Fruit fly (Drosophila melanogaster): ENCODE measurements around the gene Frq1.
A peak's percentile ranks its signal among the peaks of the same experiment; 100 is the strongest.

The Frq1 gene

dm6 chrX:18138297-18138696, 16.9 kb upstream of the Frq1 start, which contains the start of gene CG43229 (continued):
- no peak for TF ChIP-seq NfI (GFP tag; optimal IDR thresholded peaks at IDR 0.05)
- no peak for TF ChIP-seq CG14710 (tag; optimal IDR thresholded peaks at IDR 0.05)
- TF ChIP-seq CG1832 (GFP tag; optimal IDR thresholded peaks at IDR 0.05) = no peak
- TF ChIP-seq gsb-n (tag; optimal IDR thresholded peaks at IDR 0.05) = no peak
- TF ChIP-seq stwl (tag; optimal IDR thresholded peaks at IDR 0.05) = peak; percentile 82
- TF ChIP-seq sqz (GFP tag; optimal IDR thresholded peaks at IDR 0.05) = no peak
- TF ChIP-seq pnt (GFP tag; optimal IDR thresholded peaks at IDR 0.05) = no peak
- TF ChIP-seq wor (GFP tag; IDR thresholded peaks at IDR 0.05) = no peak
- no peak for TF ChIP-seq CG8924 (tag; optimal IDR thresholded peaks at IDR 0.05)
- no peak for TF ChIP-seq Lim3 (GFP tag; IDR thresholded peaks at IDR 0.05)
- TF ChIP-seq sim (GFP tag; IDR thresholded peaks at IDR 0.05) = no peak
- no peak for TF ChIP-seq CG2678 (tag; optimal IDR thresholded peaks at IDR 0.05)
- TF ChIP-seq Lhr (GFP tag; optimal IDR thresholded peaks at IDR 0.05) = no peak
- no peak for TF ChIP-seq wek (GFP tag; optimal IDR thresholded peaks at IDR 0.05)
- no peak for TF ChIP-seq CG18011 (GFP tag; optimal IDR thresholded peaks at IDR 0.05)
- TF ChIP-seq CG10462 (GFP tag; optimal IDR thresholded peaks at IDR 0.05) = no peak
- TF ChIP-seq fru (optimal IDR thresholded peaks at IDR 0.05) = no peak
- no peak for TF ChIP-seq CG13424 (tag; optimal IDR thresholded peaks at IDR 0.05)
- TF ChIP-seq CG7786 (GFP tag; optimal IDR thresholded peaks at IDR 0.05) = no peak
- TF ChIP-seq CG2120 (GFP tag; optimal IDR thresholded peaks at IDR 0.05) = no peak
- no peak for TF ChIP-seq PHDP (tag; optimal IDR thresholded peaks at IDR 0.05)
- no peak for TF ChIP-seq dan (GFP tag; IDR thresholded peaks at IDR 0.05)
- no peak for TF ChIP-seq lilli (GFP tag; optimal IDR thresholded peaks at IDR 0.05)
- TF ChIP-seq Ets97D (GFP tag; optimal IDR thresholded peaks at IDR 0.05) = peak; percentile 84
- TF ChIP-seq otp (GFP tag; IDR thresholded peaks at IDR 0.05) = no peak
- no peak for TF ChIP-seq CG13624 (GFP tag; optimal IDR thresholded peaks at IDR 0.05)
- peak; percentile 81 for TF ChIP-seq pfk (GFP tag; optimal IDR thresholded peaks at IDR 0.05)
- TF ChIP-seq CG4617 (GFP tag; optimal IDR thresholded peaks at IDR 0.05; ENCODE audit: borderline replicate concordance) = no peak
- TF ChIP-seq tap (tag; optimal IDR thresholded peaks at IDR 0.05) = no peak
- TF ChIP-seq CG2129 (GFP tag; IDR thresholded peaks at IDR 0.05; ENCODE audit: partially characterized antibody) = peak; percentile 35; the same call in 1 of the 2 replicates
- peak; percentile 40 for TF ChIP-seq Sry-δ (GFP tag; optimal IDR thresholded peaks at IDR 0.05)
- TF ChIP-seq pum (GFP tag; optimal IDR thresholded peaks at IDR 0.05) = no peak
- TF ChIP-seq Doc3 (GFP tag; IDR thresholded peaks at IDR 0.05; ENCODE audit: partially characterized antibody) = peak; percentile 53; the same call in 1 of the 3 replicates
- no peak for TF ChIP-seq YL-1 (GFP tag; optimal IDR thresholded peaks at IDR 0.05)
- no peak for TF ChIP-seq Hr78 (GFP tag; optimal IDR thresholded peaks at IDR 0.05)
- no peak for TF ChIP-seq gcm2 (GFP tag; optimal IDR thresholded peaks at IDR 0.05)
- no peak for TF ChIP-seq Lpt (GFP tag; optimal IDR thresholded peaks at IDR 0.05)
- no peak for TF ChIP-seq mirr (GFP tag; optimal IDR thresholded peaks at IDR 0.05)
- no peak for TF ChIP-seq unpg (GFP tag; optimal IDR thresholded peaks at IDR 0.05)
- TF ChIP-seq B-H1 (GFP tag; IDR thresholded peaks at IDR 0.05) = no peak
- TF ChIP-seq Tbp (GFP tag; optimal IDR thresholded peaks at IDR 0.05) = no peak
- TF ChIP-seq CG7928 (GFP tag; optimal IDR thresholded peaks at IDR 0.05) = no peak
- TF ChIP-seq CG8478 (optimal IDR thresholded peaks at IDR 0.05) = no peak
- no peak for TF ChIP-seq CG3065 (GFP tag; optimal IDR thresholded peaks at IDR 0.05)
- no peak for TF ChIP-seq ab (GFP tag; optimal IDR thresholded peaks at IDR 0.05)
- TF ChIP-seq chn (GFP tag; optimal IDR thresholded peaks at IDR 0.05) = no peak
- TF ChIP-seq gt (GFP tag; IDR thresholded peaks at IDR 0.05) = no peak
- TF ChIP-seq CG1792 (GFP tag; optimal IDR thresholded peaks at IDR 0.05) = no peak
- no peak for TF ChIP-seq repo (GFP tag; optimal IDR thresholded peaks at IDR 0.05)
- TF ChIP-seq twi (tag; optimal IDR thresholded peaks at IDR 0.05) = no peak
- no peak for TF ChIP-seq exex (tag; optimal IDR thresholded peaks at IDR 0.05)
- TF ChIP-seq pros (GFP tag; optimal IDR thresholded peaks at IDR 0.05) = no peak
- TF ChIP-seq pita (GFP tag; optimal IDR thresholded peaks at IDR 0.05) = no peak

All from whole organism, embryonic.